Worm (Caenorhabditis elegans): ENCODE data around the gene rgs-2.

- TF ChIP-seq skn-1 (tag; optimal IDR thresholded peaks at IDR 0.05) (no peak), blmp-1 (tag; optimal IDR thresholded peaks at IDR 0.05) (no peak), mep-1 (tag; optimal IDR thresholded peaks at IDR 0.05) (no peak), ztf-11 (tag; optimal IDR thresholded peaks at IDR 0.05) (no peak), egl-27 (tag; optimal IDR thresholded peaks at IDR 0.05) (no peak), nhr-237 (tag; optimal IDR thresholded peaks at IDR 0.05) (no peak), snpc-4 (tag; optimal IDR thresholded peaks at IDR 0.05) (no peak), nhr-19 (GFP tag; conservative IDR thresholded peaks at IDR 0.05) (no peak)
Observed at ce11 chrX:12664443-12664842, 48.0 kb upstream of the rgs-2 start.
